Worm (Caenorhabditis elegans) whole organism, L1 larva: ENCODE data around the gene math-39.

Source experiments
- ama-1 ChIP-seq: fragments of 150-350 bp; optimal IDR thresholded peaks from 2 replicates; lab custom pipeline; 2014
- dpl-1 ChIP-seq, 3 experiments: fragments of 150-350 bp in 2 of 3; sonication (generic microtip) in 1 of 3; optimal IDR thresholded peaks; 2 replicates each; lab custom pipeline; 2014 to 2017; ENCODE audit warnings: missing biosample characterization in 3 of 3, missing genetic modification characterization in 3 of 3, missing genetic modification reagents in 3 of 3
- elt-3 ChIP-seq, 6 experiments: fragments of 150-350 bp in 1 of 6; sonication (generic microtip); optimal IDR thresholded peaks; 2 replicates each; lab custom pipeline; 2017 to 2018; ENCODE audit warnings: missing biosample characterization in 6 of 6, missing genetic modification characterization in 6 of 6, inconsistent platforms in 1 of 6
- hlh-17 ChIP-seq: fragments of 200-800 bp; sonication (Bioruptor generic); optimal IDR thresholded peaks from 2 replicates; lab custom pipeline; 2018; ENCODE audit warnings: missing genetic modification characterization, mild to moderate bottlenecking, missing compliant biosample characterization, moderate library complexity, borderline replicate concordance
- hpl-2 ChIP-seq: fragments of 150-350 bp; optimal IDR thresholded peaks from 2 replicates; lab custom pipeline; 2014; ENCODE audit warnings: missing biosample characterization, missing genetic modification reagents, missing genetic modification characterization
- nhr-11 ChIP-seq: fragments of 150-350 bp; optimal IDR thresholded peaks from 2 replicates; lab custom pipeline; 2014; ENCODE audit warnings: missing biosample characterization, missing genetic modification characterization
- nhr-85 ChIP-seq: sonication (generic microtip); peaks from one replicate; lab custom pipeline; 2016; ENCODE audit warnings: missing genetic modification characterization, inconsistent platforms, missing compliant biosample characterization
- sox-4 ChIP-seq: sonication (generic microtip); optimal IDR thresholded peaks from 2 replicates; lab custom pipeline; 2016; ENCODE audit warnings: missing genetic modification characterization, missing compliant biosample characterization

ce11 chrII:1830182-1830682 lies 1.9 kb upstream of the math-39 start, which contains the start of gene math-40:
- TF ChIP-seq nhr-85 (tag; lab: Kevin White, UChicago) (no peak), ama-1 (lab: Kevin White, UChicago) (no peak), hlh-17 (GFP tag; lab: Kevin White, UChicago) (no peak), hpl-2 (no peak), nhr-11 (tag; lab: Kevin White, UChicago) (no peak), sox-4 (tag; lab: Kevin White, UChicago) (no peak), elt-3 (tag; optimal IDR thresholded peaks at IDR 0.05; lab: Kevin White, UChicago) (no peak), dpl-1 (GFP tag; optimal IDR thresholded peaks at IDR 0.05; lab: Kevin White, UChicago) (no peak)
